Worm (Caenorhabditis elegans): Measurements from ENCODE around the gene rec-8.

DNA sequence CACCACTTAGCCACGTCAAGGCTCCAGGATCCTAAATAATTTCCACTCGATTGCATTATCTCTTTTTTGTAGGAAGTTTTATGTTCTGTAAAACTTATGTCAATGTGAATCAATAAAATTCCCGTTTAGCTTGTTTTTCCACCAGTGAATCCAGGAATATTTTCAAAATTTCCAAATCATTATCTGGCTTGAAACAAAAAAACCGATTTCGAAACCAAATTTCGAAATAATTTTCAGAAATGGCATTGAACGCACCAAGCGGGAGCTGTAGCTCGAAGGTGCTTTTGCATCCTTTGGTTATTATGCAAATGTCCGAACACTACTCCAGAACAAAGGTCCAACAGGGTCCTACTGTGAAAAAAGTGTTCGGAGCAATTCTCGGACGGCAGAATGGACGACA is 52.4 kb downstream of the rec-8 start, which contains the start of gene csn-6:
- TF ChIP-seq sem-2 (GFP tag; optimal IDR thresholded peaks at IDR 0.05) (no peak), unc-39 (tag; optimal IDR thresholded peaks at IDR 0.05) (no peak), ces-1 (GFP tag; optimal IDR thresholded peaks at IDR 0.05) (no peak), nhr-237 (tag; optimal IDR thresholded peaks at IDR 0.05) (no peak), mep-1 (tag; optimal IDR thresholded peaks at IDR 0.05) (no peak), ham-2 (GFP tag; optimal IDR thresholded peaks at IDR 0.05) (no peak), M03D4.4 (tag; optimal IDR thresholded peaks at IDR 0.05) (no peak), lsy-2 (tag; optimal IDR thresholded peaks at IDR 0.05) (no peak), flh-1 (GFP tag; optimal IDR thresholded peaks at IDR 0.05) (no peak), nhr-12 (tag; optimal IDR thresholded peaks at IDR 0.05) (no peak), mab-5 (tag; optimal IDR thresholded peaks at IDR 0.05) (no peak), nhr-28 (tag; optimal IDR thresholded peaks at IDR 0.05) (no peak), pha-4 (tag; optimal IDR thresholded peaks at IDR 0.05) (no peak), sptf-1 (tag; optimal IDR thresholded peaks at IDR 0.05) (no peak)
